Fruit fly (Drosophila melanogaster) whole organism, embryonic: ENCODE measurements around the gene CG31776.
A peak's percentile ranks its signal among the peaks of the same experiment; 100 is the strongest.

Experiments used
- C15 ChIP-seq: fragments of 200-800 bp; sonication (Bioruptor generic); IDR thresholded peaks from 3 replicates; pipeline ENCODE4 v1.3.6; 2022; ENCODE audit warnings: missing biosample characterization, missing genetic modification characterization
- CG10267 ChIP-seq: fragments of 200-800 bp; sonication (Bioruptor generic); optimal IDR thresholded peaks from 2 replicates; lab custom pipeline; 2018; ENCODE audit warnings: missing biosample characterization, mild to moderate bottlenecking, missing genetic modification characterization, moderate library complexity
- CG11398 ChIP-seq: fragments of 200-800 bp; sonication (Bioruptor generic); optimal IDR thresholded peaks from 2 replicates; lab custom pipeline; 2016; ENCODE audit warnings: missing biosample characterization, missing genetic modification characterization
- CG11696 ChIP-seq: fragments of 200-800 bp; sonication (Bioruptor generic); IDR thresholded peaks from 2 replicates; pipeline ENCODE4 v1.3.6; 2022; ENCODE audit warnings: missing biosample characterization, missing genetic modification characterization
- CG12104 ChIP-seq: fragments of 200-800 bp; sonication (Bioruptor generic); optimal IDR thresholded peaks from 3 replicates; lab custom pipeline; 2016; ENCODE audit warnings: missing biosample characterization, missing genetic modification characterization
- CG12236 ChIP-seq: fragments of 200-800 bp; sonication (Bioruptor generic); optimal IDR thresholded peaks from 2 replicates; lab custom pipeline; 2016; ENCODE audit warnings: missing biosample characterization, missing genetic modification characterization
- CG12299 ChIP-seq: fragments of 200-800 bp; sonication (Bioruptor generic); optimal IDR thresholded peaks from 2 replicates; lab custom pipeline; 2018; ENCODE audit warnings: missing biosample characterization, mild to moderate bottlenecking, missing genetic modification characterization
- CG12769 ChIP-seq: fragments of 200-800 bp; sonication (Bioruptor generic); optimal IDR thresholded peaks from 2 replicates; lab custom pipeline; 2019; ENCODE audit warnings: missing biosample characterization, mild to moderate bottlenecking, missing genetic modification characterization, moderate library complexity
- CG14441 ChIP-seq: fragments of 200-800 bp; sonication (Bioruptor generic); IDR thresholded peaks from 2 replicates; pipeline ENCODE4 v1.3.6; 2022; ENCODE audit warnings: missing biosample characterization, missing genetic modification characterization
- CG14667 ChIP-seq: fragments of 200-800 bp; sonication (Bioruptor generic); IDR thresholded peaks from 2 replicates; pipeline ENCODE4 v1.3.6; 2022; ENCODE audit warnings: missing biosample characterization, missing genetic modification characterization
- CG1529 ChIP-seq: fragments of 200-800 bp; sonication (Bioruptor generic); optimal IDR thresholded peaks from 3 replicates; lab custom pipeline; 2018; ENCODE audit warnings: missing biosample characterization, missing genetic modification characterization
- CG16779 ChIP-seq: fragments of 200-800 bp; sonication (Bioruptor generic); IDR thresholded peaks from 2 replicates; pipeline ENCODE4 v1.3.6; 2022; ENCODE audit warnings: missing biosample characterization, missing genetic modification characterization
- CG17829 ChIP-seq: fragments of 200-800 bp; optimal IDR thresholded peaks from 2 replicates; lab custom pipeline; 2019; ENCODE audit warnings: missing biosample characterization, mild to moderate bottlenecking, missing genetic modification characterization, moderate library complexity
- CG3838 ChIP-seq: fragments of 200-800 bp; sonication (Bioruptor generic); optimal IDR thresholded peaks from 3 replicates; lab custom pipeline; 2016; ENCODE audit warnings: missing biosample characterization, missing genetic modification characterization
- CG3995 ChIP-seq: fragments of 200-800 bp; sonication (Bioruptor generic); optimal IDR thresholded peaks from 3 replicates; lab custom pipeline; 2016; ENCODE audit warnings: missing biosample characterization, missing genetic modification characterization
- CG4282 ChIP-seq: fragments of 200-800 bp; sonication (Bioruptor generic); optimal IDR thresholded peaks from 2 replicates; lab custom pipeline; 2016; ENCODE audit warnings: missing biosample characterization, missing genetic modification characterization
- CG4707 ChIP-seq: fragments of 200-800 bp; sonication (Bioruptor generic); optimal IDR thresholded peaks from 2 replicates; lab custom pipeline; 2018; ENCODE audit warnings: missing biosample characterization, mild to moderate bottlenecking, missing genetic modification characterization, moderate library complexity
- CG5245 ChIP-seq: fragments of 200-800 bp; sonication (Bioruptor generic); optimal IDR thresholded peaks from 3 replicates; lab custom pipeline; 2016; ENCODE audit warnings: missing biosample characterization, missing genetic modification characterization
- CG7271 ChIP-seq: fragments of 200-800 bp; sonication (Bioruptor generic); optimal IDR thresholded peaks from 2 replicates; lab custom pipeline; 2018; ENCODE audit warnings: missing biosample characterization, mild to moderate bottlenecking, missing genetic modification characterization, moderate library complexity
- CG8281 ChIP-seq: fragments of 200-800 bp; sonication (Bioruptor generic); optimal IDR thresholded peaks from 2 replicates; lab custom pipeline; 2018; ENCODE audit warnings: missing biosample characterization, mild to moderate bottlenecking, missing genetic modification characterization, moderate library complexity
- CG8290 ChIP-seq, 3 experiments: fragments of 200-800 bp; sonication (Bioruptor generic); optimal IDR thresholded peaks; 2 replicates each; lab custom pipeline; 2016 to 2019; ENCODE audit warnings: missing biosample characterization in 3 of 3, missing genetic modification characterization in 3 of 3, mild to moderate bottlenecking in 2 of 3, moderate library complexity in 1 of 3
- CG8388 ChIP-seq: fragments of 200-800 bp; sonication (Bioruptor generic); optimal IDR thresholded peaks from 2 replicates; lab custom pipeline; 2019; ENCODE audit warnings: missing biosample characterization, mild to moderate bottlenecking, missing genetic modification characterization, moderate library complexity
- CG9215 ChIP-seq: fragments of 200-800 bp; sonication (Bioruptor generic); IDR thresholded peaks from 2 replicates; pipeline ENCODE4 v1.3.6; 2022; ENCODE audit warnings: missing biosample characterization, missing genetic modification characterization
- Dfd ChIP-seq, 2 experiments: fragments of >200 bp; optimal IDR thresholded peaks; 2 replicates each; lab custom pipeline; 2017; ENCODE audit warnings: missing biosample characterization in 2 of 2, missing genetic modification characterization in 2 of 2
- Gug ChIP-seq: fragments of 200-800 bp; sonication (Bioruptor generic); IDR thresholded peaks from 4 replicates; pipeline ENCODE4 v1.3.6; 2022; ENCODE audit warnings: missing biosample characterization, missing genetic modification characterization
- H15 ChIP-seq: fragments of 200-800 bp; sonication (Bioruptor generic); IDR thresholded peaks from 3 replicates; pipeline ENCODE4 v1.3.6; 2022; ENCODE audit warnings: missing biosample characterization, missing genetic modification characterization
- NK7.1 ChIP-seq: fragments of 200-800 bp; sonication (Bioruptor generic); optimal IDR thresholded peaks from 3 replicates; lab custom pipeline; 2016; ENCODE audit warnings: missing biosample characterization, missing genetic modification characterization
- Nf-YC ChIP-seq: fragments of 200-800 bp; optimal IDR thresholded peaks from 3 replicates; lab custom pipeline; 2019; ENCODE audit warnings: missing biosample characterization, mild to moderate bottlenecking, missing genetic modification characterization, moderate library complexity
- Oaz ChIP-seq: fragments of 200-800 bp; sonication (Bioruptor generic); IDR thresholded peaks from 2 replicates; pipeline ENCODE4 v1.3.6; 2022; ENCODE audit warnings: missing biosample characterization, missing genetic modification characterization
- Sin3A ChIP-seq: fragments of >200 bp; optimal IDR thresholded peaks from 2 replicates; lab custom pipeline; 2018
- Trl ChIP-seq, 3 experiments: fragments of >200 bp in 2 of 3; fragments of 200-800 bp in 1 of 3; sonication (Bioruptor generic) in 1 of 3; optimal IDR thresholded peaks; 2 replicates in 1 of 3; 3 replicates in 2 of 3; lab custom pipeline; 2016 to 2017; ENCODE audit warnings: missing biosample characterization in 1 of 3, missing genetic modification characterization in 1 of 3
- ab ChIP-seq: fragments of 200-800 bp; sonication (Bioruptor generic); optimal IDR thresholded peaks from 2 replicates; lab custom pipeline; 2016; ENCODE audit warnings: missing biosample characterization, missing genetic modification characterization
- amos ChIP-seq: fragments of 200-800 bp; sonication (Bioruptor generic); IDR thresholded peaks from 2 replicates; pipeline ENCODE4 v1.3.6; 2022; ENCODE audit warnings: missing biosample characterization, missing genetic modification characterization; ENCODE audit not compliant: partially characterized antibody
- ap ChIP-seq: fragments of 200-800 bp; sonication (Bioruptor generic); IDR thresholded peaks from 2 replicates; pipeline ENCODE4 v1.3.6; 2022; ENCODE audit warnings: missing biosample characterization, missing genetic modification characterization
- bcd ChIP-seq: fragments of 200-800 bp; sonication (Bioruptor generic); optimal IDR thresholded peaks from 2 replicates; lab custom pipeline; 2017; ENCODE audit warnings: missing biosample characterization, mild to moderate bottlenecking, missing genetic modification characterization
- caup ChIP-seq: fragments of 200-800 bp; sonication (Bioruptor generic); optimal IDR thresholded peaks from 3 replicates; lab custom pipeline; 2017; ENCODE audit warnings: missing biosample characterization, mild to moderate bottlenecking, missing genetic modification characterization, moderate library complexity; ENCODE audit not compliant: severe bottlenecking
- chif ChIP-seq, 2 experiments: fragments of 200-800 bp; sonication (Bioruptor generic); optimal IDR thresholded peaks; 3 replicates each; lab custom pipeline; 2016; ENCODE audit warnings: missing biosample characterization in 2 of 2, missing genetic modification characterization in 2 of 2
- dati ChIP-seq: fragments of 200-800 bp; sonication (Bioruptor generic); IDR thresholded peaks from 2 replicates; pipeline ENCODE4 v1.3.6; 2022; ENCODE audit warnings: missing biosample characterization, missing genetic modification characterization
- disco-r ChIP-seq: fragments of 200-800 bp; sonication (Bioruptor generic); optimal IDR thresholded peaks from 2 replicates; lab custom pipeline; 2016; ENCODE audit warnings: missing biosample characterization, missing genetic modification characterization
- gro ChIP-seq: fragments of 200-800 bp; sonication (Bioruptor generic); optimal IDR thresholded peaks from 2 replicates; lab custom pipeline; 2016; ENCODE audit warnings: missing biosample characterization, missing genetic modification characterization
- hb ChIP-seq: fragments of 200-800 bp; sonication (Bioruptor generic); IDR thresholded peaks from 3 replicates; pipeline ENCODE4 v1.3.6; 2022; ENCODE audit warnings: missing biosample characterization, missing genetic modification characterization; ENCODE audit not compliant: partially characterized antibody
- klu ChIP-seq: fragments of 200-800 bp; sonication (Bioruptor generic); IDR thresholded peaks from 2 replicates; pipeline ENCODE4 v1.3.6; 2022; ENCODE audit warnings: missing biosample characterization, missing genetic modification characterization
- lbe ChIP-seq: fragments of 200-800 bp; sonication (Bioruptor generic); optimal IDR thresholded peaks from 2 replicates; lab custom pipeline; 2016; ENCODE audit warnings: missing biosample characterization, mild to moderate bottlenecking, missing genetic modification characterization
- mld ChIP-seq: fragments of 200-800 bp; sonication (Bioruptor generic); IDR thresholded peaks from 3 replicates; pipeline ENCODE4 v1.3.6; 2022; ENCODE audit warnings: missing biosample characterization, missing genetic modification characterization; ENCODE audit not compliant: partially characterized antibody
- oc ChIP-seq: fragments of 200-800 bp; sonication (Bioruptor generic); optimal IDR thresholded peaks from 2 replicates; lab custom pipeline; 2018; ENCODE audit warnings: missing biosample characterization, mild to moderate bottlenecking, missing genetic modification characterization, moderate library complexity
- org-1 ChIP-seq: fragments of 200-800 bp; sonication (Bioruptor generic); optimal IDR thresholded peaks from 2 replicates; lab custom pipeline; 2017; ENCODE audit warnings: missing biosample characterization, missing genetic modification characterization
- p53 ChIP-seq: fragments of 200-800 bp; sonication (Bioruptor generic); optimal IDR thresholded peaks from 2 replicates; lab custom pipeline; 2016; ENCODE audit warnings: missing biosample characterization, missing genetic modification characterization
- pnt ChIP-seq: fragments of 200-800 bp; sonication (Bioruptor generic); optimal IDR thresholded peaks from 3 replicates; lab custom pipeline; 2016; ENCODE audit warnings: missing biosample characterization, missing genetic modification characterization
- pum ChIP-seq: fragments of 200-800 bp; sonication (Bioruptor generic); optimal IDR thresholded peaks from 2 replicates; lab custom pipeline; 2016; ENCODE audit warnings: missing biosample characterization, missing genetic modification characterization
- shn ChIP-seq: fragments of 200-800 bp; sonication (Bioruptor generic); optimal IDR thresholded peaks from 3 replicates; lab custom pipeline; 2016; ENCODE audit warnings: missing biosample characterization, missing genetic modification characterization
- vvl ChIP-seq: fragments of 200-800 bp; sonication (Bioruptor generic); IDR thresholded peaks from 2 replicates; pipeline ENCODE4 v1.3.6; 2022; ENCODE audit warnings: missing biosample characterization, missing genetic modification characterization

The CG31776 gene

DNA sequence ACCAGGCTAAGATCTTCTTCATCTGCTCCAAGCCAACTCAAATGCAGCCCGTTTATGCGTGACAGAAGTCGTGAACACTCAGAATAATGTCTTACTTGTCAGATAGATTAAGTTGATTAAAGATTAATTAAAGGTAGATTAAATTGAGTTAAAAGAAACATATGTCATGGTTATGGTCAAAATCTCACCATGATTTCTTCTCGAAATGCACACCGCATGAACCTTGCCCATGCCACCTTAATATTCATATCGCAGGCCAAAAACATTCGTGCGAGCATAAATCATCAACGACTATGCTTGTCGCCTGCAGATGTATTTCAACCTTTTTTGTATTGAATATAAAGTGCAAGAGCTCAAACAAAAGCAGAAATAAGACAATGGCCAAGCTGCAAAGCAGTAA lies 32.9 kb upstream of the CG31776 start (continued):
- TF ChIP-seq CG12299 (no peak), dati (no peak), gro (GFP tag; lab: Kevin White, UChicago) (no peak), H15 (GFP tag; lab: Robert Waterston, UW) (peak; percentile 56; the same call in 1 of the 3 replicates), CG7271 (peak; percentile 17), CG14441 (GFP tag; lab: Robert Waterston, UW) (peak; percentile 61), vvl (GFP tag; lab: Robert Waterston, UW) (peak; percentile 85), C15 (GFP tag; lab: Robert Waterston, UW) (no peak), CG12236 (GFP tag; lab: Kevin White, UChicago) (no peak), CG1529 (GFP tag; lab: Kevin White, UChicago) (peak; percentile 40), Sin3A (lab: Kevin White, UChicago) (no peak), Dfd (GFP tag; optimal IDR thresholded peaks at IDR 0.05; lab: Kevin White, UChicago) (no peak), CG4707 (GFP tag; lab: Kevin White, UChicago) (peak; percentile 5), CG16779 (GFP tag; lab: Robert Waterston, UW) (no peak), ap (GFP tag; lab: Robert Waterston, UW) (peak; percentile 47), pnt (GFP tag; lab: Kevin White, UChicago) (no peak), CG8388 (GFP tag; lab: Kevin White, UChicago) (peak; percentile 34), klu (GFP tag; lab: Robert Waterston, UW) (no peak), ab (GFP tag; lab: Kevin White, UChicago) (no peak), Nf-YC (tag; lab: Kevin White, UChicago) (peak; percentile 40), Gug (GFP tag; lab: Robert Waterston, UW) (no peak), mld (GFP tag; lab: Robert Waterston, UW) (no peak), hb (GFP tag; lab: Robert Waterston, UW) (no peak), CG11398 (no peak), CG3995 (GFP tag; lab: Kevin White, UChicago) (no peak), p53 (no peak), CG12769 (tag; lab: Kevin White, UChicago) (peak; percentile 76), CG17829 (tag; lab: Kevin White, UChicago) (peak; percentile 71), CG8290 (GFP tag; optimal IDR thresholded peaks at IDR 0.05; lab: Kevin White, UChicago) (no peak), CG8290 (tag; optimal IDR thresholded peaks at IDR 0.05; lab: Kevin White, UChicago) (peak in 1 of 2 experiments; percentile 56), CG12104 (GFP tag; lab: Kevin White, UChicago) (peak; percentile 0), Trl (optimal IDR thresholded peaks at IDR 0.05; lab: Kevin White, UChicago) (no peak), Trl (GFP tag; optimal IDR thresholded peaks at IDR 0.05; lab: Kevin White, UChicago) (peak; percentile 22), CG8281 (tag; lab: Kevin White, UChicago) (peak; percentile 29), disco-r (GFP tag; lab: Kevin White, UChicago) (no peak), CG4282 (no peak), bcd (GFP tag; lab: Kevin White, UChicago) (peak; percentile 36), amos (no peak), oc (tag; lab: Kevin White, UChicago) (peak; percentile 38), pum (GFP tag; lab: Kevin White, UChicago) (peak; percentile 14), org-1 (GFP tag; lab: Kevin White, UChicago) (peak; percentile 53), CG14667 (GFP tag; lab: Robert Waterston, UW) (no peak), NK7.1 (GFP tag; lab: Kevin White, UChicago) (no peak), Oaz (GFP tag; lab: Robert Waterston, UW) (peak; percentile 74), CG3838 (GFP tag; lab: Kevin White, UChicago) (no peak), CG9215 (GFP tag; lab: Robert Waterston, UW) (no peak), CG10267 (tag; lab: Kevin White, UChicago) (peak; percentile 59), shn (GFP tag; lab: Kevin White, UChicago) (no peak), CG11696 (GFP tag; lab: Robert Waterston, UW) (no peak), lbe (GFP tag; lab: Kevin White, UChicago) (peak; percentile 28), CG5245 (GFP tag; lab: Kevin White, UChicago) (peak; percentile 6), caup (GFP tag; lab: Kevin White, UChicago) (peak; percentile 18), chif (GFP tag; optimal IDR thresholded peaks at IDR 0.05; lab: Kevin White, UChicago) (peak; percentile 45 to 46)
